Fruit fly (Drosophila melanogaster) whole organism, adult: Measurements from ENCODE around the gene CG33932.

Experiments used
- bab1 ChIP-seq: fragments of 200-800 bp; sonication (Bioruptor generic); optimal IDR thresholded peaks from 3 replicates; lab custom pipeline; 2019; ENCODE audit warnings: missing biosample characterization, mild to moderate bottlenecking, missing genetic modification characterization, moderate library complexity
- kay ChIP-seq: fragments of 200-800 bp; sonication (Bioruptor generic); peaks from one replicate; lab custom pipeline; 2016; ENCODE audit warnings: missing biosample characterization, missing genetic modification characterization, borderline replicate concordance

DNA sequence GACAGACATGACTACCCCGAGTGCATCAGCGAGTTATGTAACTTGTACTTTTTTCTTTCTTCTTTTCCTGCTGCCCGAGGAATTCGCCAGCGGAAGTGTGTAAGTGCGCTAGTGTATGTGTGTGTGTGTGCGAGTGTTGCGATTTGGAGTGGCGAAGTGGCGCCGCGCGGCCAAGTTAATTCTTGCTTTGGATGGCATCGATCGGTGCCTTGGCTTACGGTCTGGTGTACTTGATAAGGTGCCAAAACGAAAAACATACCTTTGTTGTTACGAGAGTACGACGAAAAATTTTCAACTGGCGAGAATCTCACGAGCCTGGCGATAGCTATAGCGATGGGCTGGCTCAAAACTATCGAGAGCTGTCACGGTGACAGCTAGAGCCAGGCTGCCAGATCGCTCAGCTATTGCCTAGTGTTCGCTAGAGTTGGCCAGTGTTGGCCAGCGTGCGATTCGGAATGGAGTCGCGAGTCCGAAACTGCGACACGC, at the start of gene CG33932, which contains the start of the genes CG18809, COX6B and Rpp20:
- no peak for TF ChIP-seq kay
- peak; percentile 81 for TF ChIP-seq bab1 (GFP tag; lab: Kevin White, UChicago)
